Fruit fly (Drosophila melanogaster): ENCODE measurements around the gene CG13310.

DNA sequence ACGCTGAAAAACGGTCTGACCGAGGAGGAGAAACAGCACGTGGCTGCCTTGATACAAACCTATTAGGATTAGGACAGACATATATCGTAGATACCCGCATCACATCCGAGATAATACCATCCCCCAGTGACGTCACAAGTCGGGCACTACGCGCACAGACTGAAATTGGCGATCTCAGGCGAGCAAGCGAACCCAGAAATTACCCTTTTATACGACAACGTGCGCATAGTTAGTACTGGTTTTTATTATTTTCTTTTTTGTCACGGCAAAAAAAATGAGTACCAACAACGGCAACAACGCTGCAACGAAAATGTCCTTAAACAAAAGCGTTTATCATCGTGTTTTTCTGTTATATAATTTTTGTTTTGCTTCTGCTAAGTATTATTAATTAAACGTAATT, 2.2 kb downstream of the CG13310 start:
- no peak for TF ChIP-seq psq (optimal IDR thresholded peaks at IDR 0.05)
- no peak for TF ChIP-seq h (optimal IDR thresholded peaks at IDR 0.05)
- TF ChIP-seq ttk (optimal IDR thresholded peaks at IDR 0.05), result no peak
- TF ChIP-seq insv (optimal IDR thresholded peaks at IDR 0.05), result no peak
- no peak for TF ChIP-seq Sin3A (optimal IDR thresholded peaks at IDR 0.05)

Measured in Kc167 (cell line).